Worm (Caenorhabditis elegans): ENCODE measurements around the gene hot-4.
A peak's percentile ranks its signal among the peaks of the same experiment; 100 is the strongest.

The hot-4 gene

ce11 chrIII:6176172-6176571 is 41.0 kb upstream of the hot-4 start:
- TF ChIP-seq nfyb-1 (GFP tag; IDR thresholded peaks at IDR 0.05), result 0 out of 2 replicates have a peak, but pooled peaks have one; percentile 30
- peak; percentile 61 for TF ChIP-seq hrde-1 (tag; optimal IDR thresholded peaks at IDR 0.05; ENCODE audit: borderline replicate concordance)
- no peak for TF ChIP-seq hlh-12 (tag; optimal IDR thresholded peaks at IDR 0.05)
- no peak for TF ChIP-seq efl-1 (GFP tag; optimal IDR thresholded peaks at IDR 0.05)
- 0 out of 2 replicates have a peak, but pooled peaks have one; percentile 52 for TF ChIP-seq F39B2.1 (GFP tag; IDR thresholded peaks at IDR 0.05)

ce11 chrIII:6176761-6177160 is 40.5 kb upstream of the hot-4 start, which contains the start of gene F42A10.6:
Gene F42A10.6, minus strand, starts transcription at chrIII:6176861.
- TF ChIP-seq nhr-80 (tag; optimal IDR thresholded peaks at IDR 0.05) (peak; percentile 59), tbx-9 (tag; optimal IDR thresholded peaks at IDR 0.05; ENCODE audit: borderline replicate concordance) (no peak)

ce11 chrIII:6177631-6178030 is 39.6 kb upstream of the hot-4 start:
- TF ChIP-seq hlh-26 (GFP tag; conservative IDR thresholded peaks at IDR 0.05) (no peak), K12H6.12 (tag; optimal IDR thresholded peaks at IDR 0.05) (no peak), F10E7.11 (tag; optimal IDR thresholded peaks at IDR 0.05) (no peak), unc-62 (GFP tag; optimal IDR thresholded peaks at IDR 0.05) (no peak), Y53G8AR.9 (GFP tag; conservative IDR thresholded peaks at IDR 0.05) (no peak), athp-1 (tag; optimal IDR thresholded peaks at IDR 0.05) (no peak), nhr-80 (tag; optimal IDR thresholded peaks at IDR 0.05) (peak; percentile 13)

ce11 chrIII:6178586-6178985 is 38.6 kb upstream of the hot-4 start, which contains the start of gene F42A10.7:
Gene F42A10.7, minus strand, starts transcription at chrIII:6178686.
- TF ChIP-seq lir-1 (GFP tag; conservative IDR thresholded peaks at IDR 0.05), result no peak
- TF ChIP-seq mcd-1 (GFP tag; IDR thresholded peaks at IDR 0.05), result no peak
- TF ChIP-seq ztf-25 (GFP tag; IDR thresholded peaks at IDR 0.05), result no peak
- TF ChIP-seq lsl-1 (GFP tag; optimal IDR thresholded peaks at IDR 0.05), result no peak

- TF ChIP-seq ets-4 (GFP tag; optimal IDR thresholded peaks at IDR 0.05) (peak; percentile 21), hsf-1 (GFP tag; IDR thresholded peaks at IDR 0.05) (no peak), nhr-80 (tag; optimal IDR thresholded peaks at IDR 0.05) (peak; percentile 99), nhr-90 (tag; optimal IDR thresholded peaks at IDR 0.05) (no peak), ztf-22 (GFP tag; optimal IDR thresholded peaks at IDR 0.05) (peak; percentile 65), atf-7 (tag; optimal IDR thresholded peaks at IDR 0.05) (peak; percentile 74), tbp1 (GFP tag; optimal IDR thresholded peaks at IDR 0.05) (peak; percentile 14), gei-17 (GFP tag; optimal IDR thresholded peaks at IDR 0.05) (no peak), hrde-1 (tag; optimal IDR thresholded peaks at IDR 0.05; ENCODE audit: borderline replicate concordance) (no peak), let-607 (tag; optimal IDR thresholded peaks at IDR 0.05) (peak in 1 of 2 experiments; percentile 53), F10E7.11 (tag; optimal IDR thresholded peaks at IDR 0.05) (no peak), hmg-1.2 (GFP tag; IDR thresholded peaks at IDR 0.05) (0 out of 2 replicates have a peak, but pooled peaks have one; percentile 5), egl-44 (GFP tag; IDR thresholded peaks at IDR 0.05) (0 out of 2 replicates have a peak, but pooled peaks have one; percentile 40), ceh-100 (GFP tag; IDR thresholded peaks at IDR 0.05) (no peak), snpc-4 (GFP tag; optimal IDR thresholded peaks at IDR 0.05) (no peak), snpc-4 (tag; optimal IDR thresholded peaks at IDR 0.05) (peak in 1 of 4 experiments; percentile 28)
Measured at ce11 chrIII:6179062-6179461, 38.2 kb upstream of the hot-4 start.

ce11 chrIII:6180294-6180693 is 36.9 kb upstream of the hot-4 start:
- TF ChIP-seq aptf-3 (GFP tag; IDR thresholded peaks at IDR 0.05), result no peak
- TF ChIP-seq ekl-4 (GFP tag; IDR thresholded peaks at IDR 0.05), result no peak
- peak; percentile 83 for TF ChIP-seq nhr-80 (tag; optimal IDR thresholded peaks at IDR 0.05)
- peak; percentile 51 for TF ChIP-seq ets-4 (GFP tag; optimal IDR thresholded peaks at IDR 0.05)
- no peak for TF ChIP-seq K11D2.4 (GFP tag; IDR thresholded peaks at IDR 0.05)
- no peak for TF ChIP-seq fkh-3 (tag; optimal IDR thresholded peaks at IDR 0.05)
- TF ChIP-seq T26A5.8 (tag; optimal IDR thresholded peaks at IDR 0.05), result no peak
- TF ChIP-seq zfh-2 (GFP tag; conservative IDR thresholded peaks at IDR 0.05), result no peak
- no peak for TF ChIP-seq dox-1 (GFP tag; IDR thresholded peaks at IDR 0.05)

Data from whole organism, young adult.